Worm (Caenorhabditis elegans) whole organism, L1 larva: ENCODE measurements around the gene ehs-1.

Experiments
- ama-1 ChIP-seq: fragments of 150-350 bp; optimal IDR thresholded peaks from 2 replicates; lab custom pipeline; 2014
- mab-9 ChIP-seq: fragments of 200-800 bp; sonication (Bioruptor generic); IDR thresholded peaks from 2 replicates; pipeline ENCODE4 v1.3.6; 2022; ENCODE audit warnings: missing genetic modification reagents, missing genetic modification characterization, missing compliant biosample characterization
- nhr-237 ChIP-seq: fragments of 150-350 bp; optimal IDR thresholded peaks from 2 replicates; lab custom pipeline; 2014; ENCODE audit warnings: missing biosample characterization, missing genetic modification characterization

DNA sequence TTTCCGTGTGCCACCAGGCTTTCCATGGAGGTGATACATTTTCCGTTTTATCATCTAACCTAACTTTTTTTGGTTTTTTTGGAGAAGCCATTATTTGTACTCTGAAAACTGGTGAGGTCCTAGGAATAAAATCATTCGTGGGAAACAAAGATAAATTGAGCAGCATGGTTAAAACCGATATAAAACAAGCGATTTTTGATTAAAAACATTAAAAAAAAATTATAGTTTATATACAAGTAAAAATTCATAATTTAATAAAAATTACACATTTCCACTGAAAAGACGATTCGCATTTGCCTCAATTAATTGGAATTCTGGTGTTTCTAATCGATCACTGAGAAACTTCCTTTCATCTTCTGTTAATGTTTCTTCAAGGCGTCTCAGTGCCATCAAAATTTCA, 17.9 kb downstream of the ehs-1 start, which contains the start of gene ZK1248.15:
- TF ChIP-seq nhr-237 (tag; lab: Kevin White, UChicago) (no peak), mab-9 (no peak), ama-1 (no peak)
